Fruit fly (Drosophila melanogaster): Measurements from ENCODE around the gene CG5112.
A peak's percentile ranks its signal among the peaks of the same experiment; 100 is the strongest.

The CG5112 gene

DNA sequence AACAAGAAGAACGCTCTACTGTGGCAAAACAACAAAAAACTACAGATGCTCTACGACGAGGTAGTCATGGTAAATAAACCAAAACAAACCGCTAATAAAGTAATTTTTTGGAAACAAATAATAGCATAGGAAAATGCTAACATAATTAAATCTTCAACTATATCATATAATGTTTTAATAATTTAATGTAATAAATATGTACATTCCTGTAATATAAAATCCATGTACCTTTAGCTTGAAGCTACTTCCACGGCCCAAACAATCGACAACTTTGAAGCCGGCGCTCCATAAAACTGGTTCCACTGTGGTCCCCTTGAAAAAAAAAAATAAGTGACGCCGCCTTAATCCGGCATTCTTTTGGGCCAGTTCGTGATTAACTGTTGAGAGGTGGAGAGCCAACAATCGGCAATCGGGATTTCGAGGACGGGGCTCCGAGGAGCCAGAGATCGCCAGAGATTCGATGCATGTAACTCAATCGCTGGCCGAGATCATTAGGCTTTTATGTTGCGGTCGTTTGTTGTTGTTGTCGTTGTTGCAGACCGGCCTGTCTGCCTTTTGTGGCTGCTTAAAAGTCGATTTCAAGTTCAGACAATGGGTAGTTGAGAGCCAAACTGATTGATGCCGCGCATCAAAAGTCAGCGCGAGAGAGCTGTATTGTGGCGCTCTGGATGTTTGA lies 28.5 kb upstream of the CG5112 start (continued):
- peak; percentile 26 for TF ChIP-seq CG10267 (tag; optimal IDR thresholded peaks at IDR 0.05)
- TF ChIP-seq CG4404 (GFP tag; IDR thresholded peaks at IDR 0.05), result no peak
- TF ChIP-seq gfzf (GFP tag; optimal IDR thresholded peaks at IDR 0.05), result no peak
- peak; percentile 61; the same call in 2 of the 3 replicates for TF ChIP-seq dysf (GFP tag; IDR thresholded peaks at IDR 0.05)
- no peak for TF ChIP-seq disco-r (GFP tag; optimal IDR thresholded peaks at IDR 0.05)
- no peak for TF ChIP-seq Sry-β (GFP tag; optimal IDR thresholded peaks at IDR 0.05)
- TF ChIP-seq da (GFP tag; optimal IDR thresholded peaks at IDR 0.05), result no peak
- no peak for TF ChIP-seq Atf3 (GFP tag; optimal IDR thresholded peaks at IDR 0.05)
- peak; percentile 35 for TF ChIP-seq oc (tag; optimal IDR thresholded peaks at IDR 0.05)
- peak; percentile 64 for TF ChIP-seq Atf6 (GFP tag; IDR thresholded peaks at IDR 0.05)
- TF ChIP-seq CG6689 (GFP tag; IDR thresholded peaks at IDR 0.05), result peak; percentile 55
- no peak for TF ChIP-seq CG2199 (GFP tag; IDR thresholded peaks at IDR 0.05)
- no peak for TF ChIP-seq CG34422 (GFP tag; IDR thresholded peaks at IDR 0.05)
- TF ChIP-seq CG6654 (GFP tag; optimal IDR thresholded peaks at IDR 0.05), result no peak
- peak; percentile 15; the same call in 1 of the 2 replicates for TF ChIP-seq CG17328 (GFP tag; IDR thresholded peaks at IDR 0.05)
- TF ChIP-seq sob (GFP tag; IDR thresholded peaks at IDR 0.05), result peak; percentile 65
- no peak for TF ChIP-seq her (GFP tag; optimal IDR thresholded peaks at IDR 0.05)
- TF ChIP-seq CG17186 (GFP tag; optimal IDR thresholded peaks at IDR 0.05), result no peak
- no peak for TF ChIP-seq B-H2 (GFP tag; optimal IDR thresholded peaks at IDR 0.05)
- peak; percentile 41 for TF ChIP-seq CoRest (tag; optimal IDR thresholded peaks at IDR 0.05)
- peak; percentile 1 for TF ChIP-seq lilli (GFP tag; optimal IDR thresholded peaks at IDR 0.05)
- no peak for TF ChIP-seq slp2 (GFP tag; optimal IDR thresholded peaks at IDR 0.05)
- no peak for TF ChIP-seq Mrtf (GFP tag; IDR thresholded peaks at IDR 0.05)
- TF ChIP-seq CG17912 (GFP tag; optimal IDR thresholded peaks at IDR 0.05), result no peak
- no peak for TF ChIP-seq CkIIα-i1 (GFP tag; IDR thresholded peaks at IDR 0.05)
- TF ChIP-seq CG34376 (GFP tag; optimal IDR thresholded peaks at IDR 0.05), result no peak
- no peak for TF ChIP-seq kah (GFP tag; optimal IDR thresholded peaks at IDR 0.05)
- TF ChIP-seq NFAT (GFP tag; IDR thresholded peaks at IDR 0.05), result peak; percentile 57; the same call in 1 of the 2 replicates
- TF ChIP-seq cg (GFP tag; optimal IDR thresholded peaks at IDR 0.05), result no peak
- peak; percentile 83 for TF ChIP-seq CG32532 (GFP tag; IDR thresholded peaks at IDR 0.05)
- no peak for TF ChIP-seq nerfin-2 (GFP tag; IDR thresholded peaks at IDR 0.05; ENCODE audit: partially characterized antibody)
- no peak for TF ChIP-seq ttk (GFP tag; IDR thresholded peaks at IDR 0.05)
- TF ChIP-seq onecut (GFP tag; IDR thresholded peaks at IDR 0.05), result no peak
- TF ChIP-seq zf30C (GFP tag; optimal IDR thresholded peaks at IDR 0.05), result no peak
- peak; percentile 3 for TF ChIP-seq CG15011 (GFP tag; optimal IDR thresholded peaks at IDR 0.05)
- peak; percentile 51 for TF ChIP-seq cwo (GFP tag; optimal IDR thresholded peaks at IDR 0.05)
- TF ChIP-seq D19B (GFP tag; optimal IDR thresholded peaks at IDR 0.05), result peak; percentile 30
- TF ChIP-seq Gsc (GFP tag; IDR thresholded peaks at IDR 0.05), result no peak
- no peak for TF ChIP-seq Doc2 (GFP tag; IDR thresholded peaks at IDR 0.05)
- TF ChIP-seq mirr (GFP tag; optimal IDR thresholded peaks at IDR 0.05), result no peak
- 0 out of 2 replicates have a peak, but pooled peaks have one; percentile 19 for TF ChIP-seq ranshi (GFP tag; IDR thresholded peaks at IDR 0.05)
- peak; percentile 56 for TF ChIP-seq gsb (GFP tag; IDR thresholded peaks at IDR 0.05)
- peak; percentile 10 for TF ChIP-seq CG18764 (GFP tag; optimal IDR thresholded peaks at IDR 0.05)
- no peak for TF ChIP-seq tup (GFP tag; optimal IDR thresholded peaks at IDR 0.05)
- peak; percentile 80 for TF ChIP-seq slbo (GFP tag; IDR thresholded peaks at IDR 0.05)
- peak; percentile 76 for TF ChIP-seq CG15269 (tag; optimal IDR thresholded peaks at IDR 0.05)
- TF ChIP-seq Xbp1 (GFP tag; optimal IDR thresholded peaks at IDR 0.05), result peak; percentile 21
- no peak for TF ChIP-seq CG11398 (GFP tag; optimal IDR thresholded peaks at IDR 0.05)
- TF ChIP-seq B-H1 (GFP tag; IDR thresholded peaks at IDR 0.05), result peak; percentile 29; the same call in 1 of the 3 replicates
- no peak for TF ChIP-seq CG9876 (GFP tag; optimal IDR thresholded peaks at IDR 0.05)
- TF ChIP-seq sqz (GFP tag; optimal IDR thresholded peaks at IDR 0.05), result peak; percentile 72
